Fruit fly (Drosophila melanogaster) whole organism, embryonic: ENCODE measurements around the gene LysS.

ENCODE experiments used
- Bdp1 ChIP-seq: fragments of 200-800 bp; sonication (Bioruptor generic); optimal IDR thresholded peaks from 3 replicates; lab custom pipeline; 2016; ENCODE audit warnings: missing biosample characterization, missing genetic modification characterization
- Bgb ChIP-seq: fragments of 200-800 bp; sonication (Bioruptor generic); IDR thresholded peaks from 2 replicates; pipeline ENCODE4 v1.3.6; 2022; ENCODE audit warnings: missing biosample characterization, missing genetic modification characterization; ENCODE audit not compliant: partially characterized antibody
- CG1024 ChIP-seq: fragments of 200-800 bp; sonication (Bioruptor generic); IDR thresholded peaks from 2 replicates; pipeline ENCODE4 v1.3.6; 2022; ENCODE audit warnings: missing biosample characterization, missing genetic modification characterization
- CG10366 ChIP-seq: fragments of 200-800 bp; sonication (Bioruptor generic); IDR thresholded peaks from 2 replicates; pipeline ENCODE4 v1.3.6; 2022; ENCODE audit warnings: missing biosample characterization, missing genetic modification characterization
- CG11723 ChIP-seq: fragments of 200-800 bp; sonication (Bioruptor generic); optimal IDR thresholded peaks from 2 replicates; lab custom pipeline; 2017; ENCODE audit warnings: missing biosample characterization, mild to moderate bottlenecking, missing genetic modification characterization
- CG12104 ChIP-seq: fragments of 200-800 bp; sonication (Bioruptor generic); optimal IDR thresholded peaks from 3 replicates; lab custom pipeline; 2016; ENCODE audit warnings: missing biosample characterization, missing genetic modification characterization
- CG12769 ChIP-seq: fragments of 200-800 bp; sonication (Bioruptor generic); optimal IDR thresholded peaks from 2 replicates; lab custom pipeline; 2019; ENCODE audit warnings: missing biosample characterization, mild to moderate bottlenecking, missing genetic modification characterization, moderate library complexity
- CG13123 ChIP-seq: fragments of 200-800 bp; sonication (Bioruptor generic); optimal IDR thresholded peaks from 2 replicates; lab custom pipeline; 2016; ENCODE audit warnings: missing biosample characterization, missing genetic modification characterization
- CG14050 ChIP-seq: fragments of 200-800 bp; sonication (Bioruptor generic); IDR thresholded peaks from 3 replicates; pipeline ENCODE4 v1.3.6; 2022; ENCODE audit warnings: missing biosample characterization, missing genetic modification characterization
- CG16813 ChIP-seq: fragments of 200-800 bp; sonication (Bioruptor generic); IDR thresholded peaks from 3 replicates; pipeline ENCODE4 v1.3.6; 2022; ENCODE audit warnings: missing biosample characterization, missing genetic modification characterization; ENCODE audit not compliant: partially characterized antibody
- CG17829 ChIP-seq: fragments of 200-800 bp; optimal IDR thresholded peaks from 2 replicates; lab custom pipeline; 2019; ENCODE audit warnings: missing biosample characterization, mild to moderate bottlenecking, missing genetic modification characterization, moderate library complexity
- CG18011 ChIP-seq: fragments of 200-800 bp; sonication (Bioruptor generic); optimal IDR thresholded peaks from 2 replicates; lab custom pipeline; 2017; ENCODE audit warnings: missing biosample characterization, missing genetic modification characterization, mild to moderate bottlenecking, moderate library complexity, missing genotype
- CG31224 ChIP-seq: fragments of 200-800 bp; sonication (Bioruptor generic); IDR thresholded peaks from 2 replicates; pipeline ENCODE4 v1.3.6; 2022; ENCODE audit warnings: missing biosample characterization, missing genetic modification characterization
- CG3163 ChIP-seq: fragments of 200-800 bp; sonication (Bioruptor generic); optimal IDR thresholded peaks from 3 replicates; lab custom pipeline; 2016; ENCODE audit warnings: missing biosample characterization, missing genetic modification characterization
- CG4820 ChIP-seq: fragments of 200-800 bp; sonication (Bioruptor generic); optimal IDR thresholded peaks from 3 replicates; lab custom pipeline; 2016; ENCODE audit warnings: missing biosample characterization, missing genetic modification characterization
- CG4854 ChIP-seq: fragments of 200-800 bp; sonication (Bioruptor generic); optimal IDR thresholded peaks from 2 replicates; lab custom pipeline; 2016; ENCODE audit warnings: missing biosample characterization, missing genetic modification characterization, inconsistent platforms
- CG6765 ChIP-seq: fragments of 200-800 bp; sonication (Bioruptor generic); optimal IDR thresholded peaks from 3 replicates; lab custom pipeline; 2017; ENCODE audit warnings: missing biosample characterization, mild to moderate bottlenecking, missing genetic modification characterization
- CG7271 ChIP-seq: fragments of 200-800 bp; sonication (Bioruptor generic); optimal IDR thresholded peaks from 2 replicates; lab custom pipeline; 2018; ENCODE audit warnings: missing biosample characterization, mild to moderate bottlenecking, missing genetic modification characterization, moderate library complexity
- CG7786 ChIP-seq: fragments of 200-800 bp; sonication (Bioruptor generic); optimal IDR thresholded peaks from 2 replicates; lab custom pipeline; 2016; ENCODE audit warnings: missing biosample characterization, missing genetic modification characterization
- CG7928 ChIP-seq: fragments of 200-800 bp; sonication (Bioruptor generic); optimal IDR thresholded peaks from 2 replicates; lab custom pipeline; 2017; ENCODE audit warnings: missing biosample characterization, mild to moderate bottlenecking, missing genetic modification characterization
- CG7987 ChIP-seq: fragments of 200-800 bp; sonication (Bioruptor generic); optimal IDR thresholded peaks from 2 replicates; lab custom pipeline; 2018; ENCODE audit warnings: missing biosample characterization, mild to moderate bottlenecking, missing genetic modification characterization, moderate library complexity
- CG8290 ChIP-seq, 3 experiments: fragments of 200-800 bp; sonication (Bioruptor generic); optimal IDR thresholded peaks; 2 replicates each; lab custom pipeline; 2016 to 2019; ENCODE audit warnings: missing biosample characterization in 3 of 3, missing genetic modification characterization in 3 of 3, mild to moderate bottlenecking in 2 of 3, moderate library complexity in 1 of 3
- Taf1 ChIP-seq: fragments of 200-800 bp; sonication (Bioruptor generic); IDR thresholded peaks from 2 replicates; pipeline ENCODE4 v1.3.6; 2022; ENCODE audit warnings: missing biosample characterization, missing genetic modification characterization
- Vsx1 ChIP-seq: fragments of 200-800 bp; sonication (Bioruptor generic); optimal IDR thresholded peaks from 2 replicates; lab custom pipeline; 2017; ENCODE audit warnings: missing biosample characterization, mild to moderate bottlenecking, missing genetic modification characterization, missing genetic modification reagents
- al ChIP-seq: fragments of 200-800 bp; sonication (Bioruptor generic); IDR thresholded peaks from 2 replicates; pipeline ENCODE4 v1.3.6; 2022; ENCODE audit warnings: missing biosample characterization, missing genetic modification characterization
- chif ChIP-seq, 2 experiments: fragments of 200-800 bp; sonication (Bioruptor generic); optimal IDR thresholded peaks; 3 replicates each; lab custom pipeline; 2016; ENCODE audit warnings: missing biosample characterization in 2 of 2, missing genetic modification characterization in 2 of 2
- croc ChIP-seq: fragments of 200-800 bp; sonication (Bioruptor generic); conservative IDR thresholded peaks from 3 replicates; pipeline ENCODE4 v1.3.6; 2022; ENCODE audit warnings: missing biosample characterization, missing genetic modification characterization
- dimm ChIP-seq: fragments of 200-800 bp; sonication (Bioruptor generic); IDR thresholded peaks from 2 replicates; pipeline ENCODE4 v1.3.6; 2022; ENCODE audit warnings: missing biosample characterization, missing genetic modification characterization
- dpn ChIP-seq, 2 experiments: fragments of 200-800 bp; sonication (Bioruptor generic); optimal IDR thresholded peaks; 3 replicates each; lab custom pipeline; 2016; ENCODE audit warnings: missing biosample characterization in 2 of 2, missing genetic modification characterization in 2 of 2
- hbn ChIP-seq: fragments of 200-800 bp; sonication (Bioruptor generic); IDR thresholded peaks from 2 replicates; pipeline ENCODE4 v1.3.6; 2022; ENCODE audit warnings: missing biosample characterization, missing genetic modification characterization; ENCODE audit not compliant: partially characterized antibody
- insv ChIP-seq, 2 experiments: fragments of 200-800 bp; sonication (Bioruptor generic); optimal IDR thresholded peaks; 3 replicates each; lab custom pipeline; 2016 to 2018; ENCODE audit warnings: missing biosample characterization in 2 of 2, missing genetic modification characterization in 2 of 2
- lilli ChIP-seq: fragments of 200-800 bp; sonication (Bioruptor generic); optimal IDR thresholded peaks from 3 replicates; lab custom pipeline; 2016; ENCODE audit warnings: missing biosample characterization, missing genetic modification characterization
- lov ChIP-seq, 2 experiments: fragments of 200-800 bp in 1 of 2; fragments of >200 bp in 1 of 2; sonication (Bioruptor generic) in 1 of 2; IDR thresholded peaks in 1 of 2; optimal IDR thresholded peaks in 1 of 2; 2 replicates in 1 of 2; 3 replicates in 1 of 2; pipeline versions ENCODE4 v1.3.6 to Lab custom; 2017 to 2022; ENCODE audit warnings: missing biosample characterization in 1 of 2, missing genetic modification characterization in 1 of 2
- oc ChIP-seq: fragments of 200-800 bp; sonication (Bioruptor generic); optimal IDR thresholded peaks from 2 replicates; lab custom pipeline; 2018; ENCODE audit warnings: missing biosample characterization, mild to moderate bottlenecking, missing genetic modification characterization, moderate library complexity
- odd ChIP-seq: fragments of 200-800 bp; sonication (Bioruptor generic); optimal IDR thresholded peaks from 2 replicates; lab custom pipeline; 2017; ENCODE audit warnings: missing biosample characterization, mild to moderate bottlenecking, missing genetic modification characterization
- prd ChIP-seq, 3 experiments: fragments of >200 bp in 2 of 3; fragments of 200-800 bp in 1 of 3; sonication (Bioruptor generic) in 1 of 3; optimal IDR thresholded peaks in 2 of 3; IDR thresholded peaks in 1 of 3; 2 replicates in 2 of 3; 3 replicates in 1 of 3; pipeline versions ENCODE4 v1.3.6 to Lab custom; 2017 to 2022; ENCODE audit warnings: missing biosample characterization in 1 of 3, missing genetic modification characterization in 1 of 3
- pros ChIP-seq: fragments of 200-800 bp; sonication (Bioruptor generic); optimal IDR thresholded peaks from 3 replicates; lab custom pipeline; 2019; ENCODE audit warnings: missing biosample characterization, mild to moderate bottlenecking, missing genetic modification characterization, moderate library complexity
- rib ChIP-seq: fragments of 200-800 bp; sonication (Bioruptor generic); IDR thresholded peaks from 2 replicates; pipeline ENCODE4 v1.3.6; 2022; ENCODE audit warnings: missing biosample characterization, missing genetic modification characterization
- schlank ChIP-seq: fragments of 200-800 bp; sonication (Bioruptor generic); optimal IDR thresholded peaks from 2 replicates; lab custom pipeline; 2018; ENCODE audit warnings: missing biosample characterization, mild to moderate bottlenecking, missing genetic modification characterization
- sens ChIP-seq: fragments of 200-800 bp; sonication (Bioruptor generic); peaks from one replicate; lab custom pipeline; 2016; ENCODE audit warnings: missing biosample characterization, missing genetic modification characterization
- seq ChIP-seq: fragments of 200-800 bp; sonication (Bioruptor generic); IDR thresholded peaks from 2 replicates; pipeline ENCODE4 v1.3.6; 2022; ENCODE audit warnings: missing biosample characterization, missing genetic modification characterization
- slp2 ChIP-seq: fragments of 200-800 bp; sonication (Bioruptor generic); optimal IDR thresholded peaks from 2 replicates; lab custom pipeline; 2016; ENCODE audit warnings: missing biosample characterization, missing genetic modification characterization
- stc ChIP-seq: fragments of 200-800 bp; sonication (Bioruptor generic); IDR thresholded peaks from 2 replicates; pipeline ENCODE4 v1.3.6; 2022; ENCODE audit warnings: missing biosample characterization, missing genetic modification characterization
- tap ChIP-seq: fragments of 200-800 bp; optimal IDR thresholded peaks from 3 replicates; lab custom pipeline; 2019; ENCODE audit warnings: missing biosample characterization, mild to moderate bottlenecking, missing genetic modification characterization, moderate library complexity
- wdn ChIP-seq: fragments of 200-800 bp; sonication (Bioruptor generic); IDR thresholded peaks from 2 replicates; pipeline ENCODE4 v1.3.6; 2022; ENCODE audit warnings: missing biosample characterization, missing genetic modification characterization
- zfh1 ChIP-seq: fragments of 200-800 bp; sonication (Bioruptor generic); IDR thresholded peaks from 3 replicates; pipeline ENCODE4 v1.3.6; 2022; ENCODE audit warnings: missing biosample characterization, missing genetic modification characterization

Gene LysS

dm6 chr3L:1195868-1196552, 31.5 kb upstream of the LysS start, which contains the start of gene Aplip1 (continued):
- TF ChIP-seq seq (peak; percentile 83), CG4820 (GFP tag; lab: Kevin White, UChicago) (no peak), insv (GFP tag; optimal IDR thresholded peaks at IDR 0.05; lab: Kevin White, UChicago) (no peak), lov (optimal IDR thresholded peaks at IDR 0.05; lab: Kevin White, UChicago) (no peak), lov (GFP tag; IDR thresholded peaks at IDR 0.05; lab: Robert Waterston, UW) (no peak), CG31224 (no peak), CG7928 (GFP tag; lab: Kevin White, UChicago) (no peak), dimm (GFP tag; lab: Robert Waterston, UW) (no peak), stc (no peak)

- no peak for TF ChIP-seq CG12104 (GFP tag; lab: Kevin White, UChicago)
- no peak for TF ChIP-seq CG13123 (GFP tag; lab: Kevin White, UChicago)
- TF ChIP-seq CG17829 (tag; lab: Kevin White, UChicago) = no peak
- no peak for TF ChIP-seq hbn (GFP tag; lab: Robert Waterston, UW)
- no peak for TF ChIP-seq al
- TF ChIP-seq CG4854 (GFP tag; lab: Kevin White, UChicago) = no peak
- no peak for TF ChIP-seq rib
- TF ChIP-seq Taf1 (GFP tag; lab: Robert Waterston, UW) = no peak
- TF ChIP-seq pros = no peak
- no peak for TF ChIP-seq CG14050 (GFP tag; lab: Robert Waterston, UW)
- no peak for TF ChIP-seq Bgb
- no peak for TF ChIP-seq CG7271 (tag; lab: Kevin White, UChicago)
- TF ChIP-seq chif (GFP tag; optimal IDR thresholded peaks at IDR 0.05; lab: Kevin White, UChicago) = no peak
- TF ChIP-seq croc = no peak
- TF ChIP-seq Bdp1 (GFP tag; lab: Kevin White, UChicago) = no peak
- no peak for TF ChIP-seq odd
- no peak for TF ChIP-seq CG7786 (GFP tag; lab: Kevin White, UChicago)
- TF ChIP-seq oc (tag; lab: Kevin White, UChicago) = peak; percentile 10
- no peak for TF ChIP-seq CG10366
- no peak for TF ChIP-seq CG18011 (GFP tag; lab: Kevin White, UChicago)
- no peak for TF ChIP-seq CG3163 (GFP tag; lab: Kevin White, UChicago)
- TF ChIP-seq CG6765 (GFP tag; lab: Kevin White, UChicago) = no peak
- no peak for TF ChIP-seq dpn (GFP tag; optimal IDR thresholded peaks at IDR 0.05; lab: Kevin White, UChicago)
- TF ChIP-seq CG7987 (GFP tag; lab: Kevin White, UChicago) = no peak
- no peak for TF ChIP-seq wdn (GFP tag; lab: Robert Waterston, UW)
- TF ChIP-seq schlank = no peak
- TF ChIP-seq zfh1 (GFP tag; lab: Robert Waterston, UW) = no peak
- no peak for TF ChIP-seq CG16813 (GFP tag; lab: Robert Waterston, UW)
- no peak for TF ChIP-seq slp2 (GFP tag; lab: Kevin White, UChicago)
- TF ChIP-seq CG4820 (GFP tag; lab: Kevin White, UChicago) = no peak
- TF ChIP-seq CG11723 = no peak
- TF ChIP-seq stc = no peak
- TF ChIP-seq sens (GFP tag; lab: Kevin White, UChicago) = peak; percentile 16
- TF ChIP-seq CG12769 = peak; percentile 13
- TF ChIP-seq CG1024 = no peak
- TF ChIP-seq lilli = no peak
- TF ChIP-seq CG8290 (GFP tag; optimal IDR thresholded peaks at IDR 0.05; lab: Kevin White, UChicago) = no peak
- peak in 1 of 2 experiments; percentile 4 for TF ChIP-seq CG8290 (tag; optimal IDR thresholded peaks at IDR 0.05; lab: Kevin White, UChicago)
- TF ChIP-seq prd (optimal IDR thresholded peaks at IDR 0.05; lab: Kevin White, UChicago) = no peak
- TF ChIP-seq prd (GFP tag; IDR thresholded peaks at IDR 0.05; lab: Robert Waterston, UW) = no peak
- TF ChIP-seq tap (tag; lab: Kevin White, UChicago) = no peak
- peak; percentile 54 for TF ChIP-seq Vsx1
Measured at dm6 chr3L:1200357-1201051, 27.0 kb upstream of the LysS start, which contains the start of gene mwh. Gene mwh (plus strand): TSS chr3L:1200786.
